Worm (Caenorhabditis elegans) whole organism, L3 larva: ENCODE measurements around the gene F28F9.2.

Source experiments
- R02D3.7 ChIP-seq: fragments of 150-350 bp; optimal IDR thresholded peaks from 2 replicates; lab custom pipeline; 2014; ENCODE audit warnings: missing biosample characterization, missing genetic modification characterization
- ZK546.5 ChIP-seq: sonication (generic microtip); optimal IDR thresholded peaks from 2 replicates; lab custom pipeline; 2017; ENCODE audit warnings: missing biosample characterization, missing genetic modification characterization
- aly-2 ChIP-seq: fragments of 150-350 bp; optimal IDR thresholded peaks from 2 replicates; lab custom pipeline; 2014; ENCODE audit warnings: missing biosample characterization, missing genetic modification characterization
- ama-1 ChIP-seq: fragments of 150-350 bp; optimal IDR thresholded peaks from 2 replicates; lab custom pipeline; 2018
- ceh-16 ChIP-seq: sonication (generic microtip); optimal IDR thresholded peaks from 2 replicates; lab custom pipeline; 2017; ENCODE audit warnings: missing biosample characterization, missing genetic modification characterization
- ceh-28 ChIP-seq: fragments of 150-350 bp; optimal IDR thresholded peaks from 2 replicates; lab custom pipeline; 2014; ENCODE audit warnings: missing biosample characterization, missing genetic modification reagents, missing genetic modification characterization
- ceh-82 ChIP-seq: fragments of 150-350 bp; optimal IDR thresholded peaks from 2 replicates; lab custom pipeline; 2014; ENCODE audit warnings: missing biosample characterization, missing genetic modification characterization
- ceh-9 ChIP-seq: sonication (generic microtip); optimal IDR thresholded peaks from 2 replicates; lab custom pipeline; 2018; ENCODE audit warnings: missing biosample characterization, missing genetic modification characterization
- daf-12 ChIP-seq: fragments of 150-350 bp; optimal IDR thresholded peaks from 2 replicates; lab custom pipeline; 2014; ENCODE audit warnings: missing biosample characterization, missing genetic modification reagents, missing genetic modification characterization
- egl-27 ChIP-seq: sonication (generic microtip); optimal IDR thresholded peaks from 4 replicates; lab custom pipeline; 2017; ENCODE audit warnings: missing biosample characterization, missing genetic modification reagents, missing genetic modification characterization
- egl-5 ChIP-seq: fragments of 150-350 bp; optimal IDR thresholded peaks from 2 replicates; lab custom pipeline; 2017; ENCODE audit warnings: missing biosample characterization, missing genetic modification reagents, missing genetic modification characterization, inconsistent platforms
- elt-1 ChIP-seq: fragments of 150-350 bp; optimal IDR thresholded peaks from 2 replicates; lab custom pipeline; 2014; ENCODE audit warnings: missing biosample characterization, missing genetic modification characterization
- elt-2 ChIP-seq: sonication (generic microtip); optimal IDR thresholded peaks from 2 replicates; lab custom pipeline; 2016; ENCODE audit warnings: missing genetic modification reagents, mild to moderate bottlenecking, missing genetic modification characterization, missing compliant biosample characterization
- elt-3 ChIP-seq, 3 experiments: fragments of 150-350 bp in 1 of 3; sonication (generic microtip) in 2 of 3; optimal IDR thresholded peaks; 2 replicates in 2 of 3; 4 replicates in 1 of 3; lab custom pipeline; 2014 to 2017; ENCODE audit warnings: missing biosample characterization in 3 of 3, missing genetic modification characterization in 3 of 3
- eor-1 ChIP-seq, 2 experiments: fragments of 150-350 bp; optimal IDR thresholded peaks; 2 replicates each; lab custom pipeline; 2014 to 2018; ENCODE audit warnings: missing biosample characterization in 2 of 2, missing genetic modification characterization in 2 of 2
- fkh-10 ChIP-seq: sonication (generic microtip); optimal IDR thresholded peaks from 2 replicates; lab custom pipeline; 2017; ENCODE audit warnings: missing biosample characterization, missing genetic modification reagents, missing genetic modification characterization
- fkh-2 ChIP-seq: fragments of 150-350 bp; optimal IDR thresholded peaks from 2 replicates; lab custom pipeline; 2014; ENCODE audit warnings: missing biosample characterization, missing genetic modification reagents, missing genetic modification characterization
- fos-1 ChIP-seq: fragments of 150-350 bp; optimal IDR thresholded peaks from 2 replicates; lab custom pipeline; 2014; ENCODE audit warnings: missing biosample characterization, missing genetic modification characterization
- hmg-11 ChIP-seq: sonication (generic microtip); optimal IDR thresholded peaks from 2 replicates; lab custom pipeline; 2016; ENCODE audit warnings: missing genetic modification characterization, missing compliant biosample characterization
- jun-1 ChIP-seq: fragments of 150-350 bp; optimal IDR thresholded peaks from 2 replicates; lab custom pipeline; 2014; ENCODE audit warnings: missing biosample characterization, missing genetic modification reagents, missing genetic modification characterization
- lin-15B ChIP-seq: fragments of 150-350 bp; optimal IDR thresholded peaks from 2 replicates; lab custom pipeline; 2014; ENCODE audit warnings: missing biosample characterization, missing genetic modification characterization
- lin-39 ChIP-seq: fragments of 150-350 bp; optimal IDR thresholded peaks from 2 replicates; lab custom pipeline; 2018; ENCODE audit warnings: missing biosample characterization, missing genetic modification reagents, missing genetic modification characterization
- lsy-12 ChIP-seq: sonication (generic microtip); optimal IDR thresholded peaks from 2 replicates; lab custom pipeline; 2016; ENCODE audit warnings: mild to moderate bottlenecking, missing genetic modification characterization, missing compliant biosample characterization
- mdl-1 ChIP-seq: fragments of 150-350 bp; optimal IDR thresholded peaks from 2 replicates; lab custom pipeline; 2014; ENCODE audit warnings: missing biosample characterization, missing genetic modification characterization
- mml-1 ChIP-seq: fragments of 150-350 bp; sonication (generic microtip); optimal IDR thresholded peaks from 3 replicates; lab custom pipeline; 2014; ENCODE audit warnings: missing biosample characterization, missing genetic modification characterization
- nfya-1 ChIP-seq: sonication (generic microtip); optimal IDR thresholded peaks from 2 replicates; lab custom pipeline; 2017; ENCODE audit warnings: missing genetic modification characterization, mild to moderate bottlenecking, missing compliant biosample characterization, antibody characterized with exemption, moderate library complexity; ENCODE audit not compliant: insufficient read depth
- nhr-11 ChIP-seq: fragments of 150-350 bp; optimal IDR thresholded peaks from 2 replicates; lab custom pipeline; 2014; ENCODE audit warnings: missing biosample characterization, missing genetic modification characterization
- nhr-12 ChIP-seq: fragments of 150-350 bp; optimal IDR thresholded peaks from 2 replicates; lab custom pipeline; 2014; ENCODE audit warnings: missing biosample characterization, missing genetic modification characterization
- nhr-23 ChIP-seq: fragments of 150-350 bp; optimal IDR thresholded peaks from 2 replicates; lab custom pipeline; 2014; ENCODE audit warnings: missing biosample characterization, missing genetic modification reagents, missing genetic modification characterization
- nhr-237 ChIP-seq: fragments of 150-350 bp; optimal IDR thresholded peaks from 2 replicates; lab custom pipeline; 2014; ENCODE audit warnings: missing biosample characterization, missing genetic modification characterization
- nhr-25 ChIP-seq: sonication (generic microtip); optimal IDR thresholded peaks from 2 replicates; lab custom pipeline; 2017; ENCODE audit warnings: missing biosample characterization, missing genetic modification characterization
- nhr-28 ChIP-seq: fragments of 150-350 bp; optimal IDR thresholded peaks from 2 replicates; lab custom pipeline; 2014; ENCODE audit warnings: missing biosample characterization, missing genetic modification characterization
- nhr-43 ChIP-seq: sonication (generic microtip); optimal IDR thresholded peaks from 2 replicates; lab custom pipeline; 2016; ENCODE audit warnings: mild to moderate bottlenecking, missing genetic modification characterization, missing compliant biosample characterization; ENCODE audit not compliant: poor library complexity, severe bottlenecking
- nhr-67 ChIP-seq: fragments of 150-350 bp; optimal IDR thresholded peaks from 2 replicates; lab custom pipeline; 2014; ENCODE audit warnings: missing biosample characterization, missing genetic modification characterization
- nhr-76 ChIP-seq: fragments of 150-350 bp; sonication (generic microtip); optimal IDR thresholded peaks from 5 replicates; lab custom pipeline; 2014; ENCODE audit warnings: missing biosample characterization, missing genetic modification characterization
- nhr-77 ChIP-seq: fragments of 150-350 bp; optimal IDR thresholded peaks from 2 replicates; lab custom pipeline; 2014; ENCODE audit warnings: missing biosample characterization, missing genetic modification characterization
- pha-4 ChIP-seq: fragments of 150-350 bp; optimal IDR thresholded peaks from 2 replicates; lab custom pipeline; 2014; ENCODE audit warnings: missing biosample characterization, missing genetic modification reagents, missing genetic modification characterization
- pqm-1 ChIP-seq: fragments of 150-350 bp; optimal IDR thresholded peaks from 2 replicates; lab custom pipeline; 2017; ENCODE audit warnings: missing biosample characterization, missing genetic modification characterization, inconsistent platforms
- sea-2 ChIP-seq: fragments of 150-350 bp; sonication (generic microtip); optimal IDR thresholded peaks from 4 replicates; lab custom pipeline; 2014; ENCODE audit warnings: missing biosample characterization, missing genetic modification reagents, missing genetic modification characterization
- skn-1 ChIP-seq: fragments of 150-350 bp; optimal IDR thresholded peaks from 2 replicates; lab custom pipeline; 2014; ENCODE audit warnings: missing biosample characterization, missing genetic modification characterization
- snpc-4 ChIP-seq: fragments of 150-350 bp; optimal IDR thresholded peaks from 2 replicates; lab custom pipeline; 2014; ENCODE audit warnings: missing biosample characterization, missing genetic modification characterization
- tbx-2 ChIP-seq: sonication (generic microtip); optimal IDR thresholded peaks from 2 replicates; lab custom pipeline; 2016; ENCODE audit warnings: mild to moderate bottlenecking, missing genetic modification characterization, missing compliant biosample characterization
- unc-39 ChIP-seq: sonication (generic microtip); optimal IDR thresholded peaks from 4 replicates; lab custom pipeline; 2017; ENCODE audit warnings: missing biosample characterization, missing genetic modification characterization
- unc-62 ChIP-seq: fragments of 150-350 bp; sonication (generic microtip); optimal IDR thresholded peaks from 4 replicates; lab custom pipeline; 2014; ENCODE audit warnings: missing biosample characterization, missing genetic modification reagents, missing genetic modification characterization
- zag-1 ChIP-seq: fragments of 150-350 bp; optimal IDR thresholded peaks from 2 replicates; lab custom pipeline; 2014; ENCODE audit warnings: missing biosample characterization, missing genetic modification characterization
- ztf-11 ChIP-seq: fragments of 150-350 bp; optimal IDR thresholded peaks from 2 replicates; lab custom pipeline; 2014; ENCODE audit warnings: missing biosample characterization, missing genetic modification characterization
- ztf-4 ChIP-seq: fragments of 150-350 bp; optimal IDR thresholded peaks from 2 replicates; lab custom pipeline; 2014; ENCODE audit warnings: missing biosample characterization, missing genetic modification characterization

The F28F9.2 gene

DNA sequence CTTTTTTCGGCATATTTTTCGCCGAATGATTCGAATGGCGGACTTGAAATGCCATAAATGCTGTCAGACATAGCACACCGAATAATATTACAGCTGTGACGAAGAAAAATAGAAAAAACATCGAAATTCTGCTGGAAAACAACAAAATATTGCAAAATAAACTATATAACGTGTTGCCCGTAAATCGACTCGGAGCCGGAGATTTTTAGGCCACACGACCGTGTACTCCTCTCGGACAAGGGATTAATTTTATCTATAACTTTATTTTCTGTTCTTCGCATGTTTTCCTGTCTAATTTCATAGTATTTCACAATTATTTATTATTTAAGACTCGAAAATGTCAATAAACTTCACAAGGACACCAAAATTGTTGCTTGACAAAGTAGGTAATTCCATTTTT, 36.3 kb upstream of the F28F9.2 start, which contains the start of the genes algn-14 and M02B7.2:
Gene algn-14 (minus strand): TSS at position 175 of the 400 bp plus-strand sequence.
Gene M02B7.2 (plus strand): TSS at position 330 of the 400 bp plus-strand sequence.
- TF ChIP-seq ztf-4 (no peak), nhr-67 (tag; lab: Kevin White, UChicago) (no peak), egl-27 (tag; lab: Kevin White, UChicago) (no peak), elt-3 (tag; optimal IDR thresholded peaks at IDR 0.05; lab: Kevin White, UChicago) (no peak), ceh-16 (tag; lab: Kevin White, UChicago) (no peak), pha-4 (tag; lab: Kevin White, UChicago) (peak; percentile 66), tbx-2 (tag; lab: Kevin White, UChicago) (no peak), nhr-237 (tag; lab: Kevin White, UChicago) (no peak), jun-1 (tag; lab: Kevin White, UChicago) (peak; percentile 22), pqm-1 (tag; lab: Kevin White, UChicago) (no peak), hmg-11 (tag; lab: Kevin White, UChicago) (peak; percentile 30), lin-39 (tag; lab: Kevin White, UChicago) (peak; percentile 9), daf-12 (no peak), nhr-23 (tag; lab: Kevin White, UChicago) (peak; percentile 42), nfya-1 (tag; lab: Kevin White, UChicago) (peak; percentile 42), sea-2 (GFP tag; lab: Kevin White, UChicago) (no peak), nhr-43 (peak; percentile 88), R02D3.7 (tag; lab: Kevin White, UChicago) (peak; percentile 92), eor-1 (tag; optimal IDR thresholded peaks at IDR 0.05; lab: Kevin White, UChicago) (no peak), nhr-11 (tag; lab: Kevin White, UChicago) (no peak), ZK546.5 (tag; lab: Kevin White, UChicago) (no peak), unc-62 (GFP tag; lab: Kevin White, UChicago) (no peak), zag-1 (tag; lab: Kevin White, UChicago) (no peak), skn-1 (no peak), mdl-1 (no peak), fkh-10 (GFP tag; lab: Kevin White, UChicago) (no peak), lsy-12 (peak; percentile 19), ama-1 (lab: Kevin White, UChicago) (no peak), nhr-12 (tag; lab: Kevin White, UChicago) (no peak), ceh-9 (tag; lab: Kevin White, UChicago) (no peak), snpc-4 (tag; lab: Kevin White, UChicago) (peak; percentile 70), ceh-82 (no peak), egl-5 (tag; lab: Kevin White, UChicago) (no peak), nhr-28 (no peak), fos-1 (tag; lab: Kevin White, UChicago) (no peak), nhr-77 (no peak), nhr-25 (no peak), ztf-11 (tag; lab: Kevin White, UChicago) (no peak), unc-39 (tag; lab: Kevin White, UChicago) (no peak), fkh-2 (tag; lab: Kevin White, UChicago) (no peak), elt-2 (tag; lab: Kevin White, UChicago) (peak; percentile 47), mml-1 (tag; lab: Kevin White, UChicago) (no peak), aly-2 (no peak), ceh-28 (tag; lab: Kevin White, UChicago) (peak; percentile 5), lin-15B (tag; lab: Kevin White, UChicago) (peak; percentile 74), elt-1 (tag; lab: Kevin White, UChicago) (no peak), nhr-76 (tag; lab: Kevin White, UChicago) (no peak)
- TF ChIP-seq, all 47 proteins: peak for 13
